Worm (Caenorhabditis elegans): ENCODE measurements around the gene asm-2.

asm-2 gene

DNA sequence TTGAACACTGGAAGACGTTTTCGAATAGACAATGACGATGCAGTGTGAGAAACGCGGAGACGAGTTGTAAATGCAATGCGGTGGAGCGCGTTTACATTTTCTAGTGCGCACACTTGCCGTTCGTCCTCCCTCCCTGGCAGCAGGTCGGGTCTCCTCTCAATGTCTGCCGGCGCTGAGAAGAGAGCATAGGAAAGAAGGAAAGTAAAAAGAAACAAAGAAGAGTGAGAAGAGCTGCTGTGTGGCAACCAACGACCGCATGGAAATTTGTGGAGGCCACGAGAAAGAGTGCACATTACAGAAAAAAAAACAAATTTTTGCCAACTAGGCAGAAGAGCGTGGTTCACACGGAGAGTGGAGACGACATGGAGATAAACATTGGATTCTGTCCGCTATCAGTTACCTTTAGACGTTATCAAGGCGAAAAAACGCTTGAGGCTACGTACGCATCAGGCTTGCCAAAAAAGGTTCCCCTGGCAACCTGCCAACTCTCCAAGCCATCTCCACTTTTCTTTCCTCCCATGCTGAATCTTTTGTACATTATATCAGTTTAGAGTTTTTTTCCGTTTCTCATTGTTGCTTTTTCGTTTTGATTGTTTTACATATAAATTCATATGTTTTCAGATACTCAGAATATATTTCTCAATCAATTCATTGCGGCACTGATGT, 24.3 kb downstream of the asm-2 start, which contains the start of the genes snrp-40.1 and F08G12.3 (continued):
- TF ChIP-seq ctbp-1 (GFP tag; IDR thresholded peaks at IDR 0.05) (no peak; the same call in 1 of the 2 replicates), hlh-30 (tag; optimal IDR thresholded peaks at IDR 0.05; ENCODE audit: insufficient read depth) (peak; percentile 90), dmd-8 (GFP tag; IDR thresholded peaks at IDR 0.05) (no peak), snpc-1.2 (GFP tag; IDR thresholded peaks at IDR 0.05) (no peak; the same call in 1 of the 2 replicates), ceh-32 (tag; optimal IDR thresholded peaks at IDR 0.05; ENCODE audit: poor library complexity) (no peak), ces-1 (GFP tag; optimal IDR thresholded peaks at IDR 0.05) (no peak), ceh-62 (tag; optimal IDR thresholded peaks at IDR 0.05) (no peak), saeg-2 (GFP tag; IDR thresholded peaks at IDR 0.05) (no peak), nhr-10 (tag; optimal IDR thresholded peaks at IDR 0.05) (no peak), php-3 (GFP tag; IDR thresholded peaks at IDR 0.05) (no peak), sdz-12 (GFP tag; optimal IDR thresholded peaks at IDR 0.05) (no peak), R02D3.7 (tag; optimal IDR thresholded peaks at IDR 0.05) (no peak), pqm-1 (tag; optimal IDR thresholded peaks at IDR 0.05) (peak; percentile 70)

DNA sequence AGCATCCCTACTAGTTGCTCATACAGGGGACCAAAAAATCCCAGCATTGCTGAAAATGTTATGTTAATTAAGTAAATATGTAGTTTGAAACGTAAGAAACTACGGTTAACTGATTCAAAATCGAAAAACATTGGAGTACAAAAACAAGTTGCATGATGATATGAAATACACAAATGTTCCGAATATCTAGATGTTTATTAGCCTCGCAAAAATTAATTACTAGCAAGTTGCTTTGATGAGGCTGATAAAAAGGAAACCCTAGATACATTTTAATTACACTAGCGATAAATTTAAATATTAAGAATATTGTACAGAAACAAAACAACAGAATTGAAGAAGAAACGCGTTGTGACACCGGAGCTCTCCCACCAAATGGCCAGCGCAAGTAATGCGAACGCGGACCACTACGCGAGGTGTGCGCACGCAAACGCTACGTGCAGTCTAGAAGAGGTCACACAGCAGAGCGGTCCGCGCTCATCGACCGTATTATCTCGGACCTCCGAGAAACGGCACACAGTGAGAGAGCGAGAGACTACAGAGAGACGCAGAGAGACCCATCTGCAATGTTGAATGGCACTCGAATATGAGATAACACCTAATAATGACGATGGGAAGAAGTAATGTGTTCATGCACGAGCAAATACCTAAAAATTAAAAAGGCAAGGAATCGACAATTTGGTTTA, 27.2 kb downstream of the asm-2 start, which contains the start of gene inx-2:
TSS of gene inx-2 (minus strand) at position 51 of the 683 bp plus-strand sequence.
- 0 out of 2 replicates have a peak, but pooled peaks have one; percentile 26 for TF ChIP-seq set-16 (GFP tag; IDR thresholded peaks at IDR 0.05)
- TF ChIP-seq unc-130 (GFP tag; optimal IDR thresholded peaks at IDR 0.05) = no peak
- TF ChIP-seq ama-1 (optimal IDR thresholded peaks at IDR 0.05) = no peak
- TF ChIP-seq saeg-2 (GFP tag; IDR thresholded peaks at IDR 0.05) = no peak
- TF ChIP-seq dmd-8 (GFP tag; IDR thresholded peaks at IDR 0.05) = 0 out of 2 replicates have a peak, but pooled peaks have one; percentile 32
- TF ChIP-seq zag-1 (tag; optimal IDR thresholded peaks at IDR 0.05) = no peak
- no peak for TF ChIP-seq fos-1 (tag; optimal IDR thresholded peaks at IDR 0.05)

DNA sequence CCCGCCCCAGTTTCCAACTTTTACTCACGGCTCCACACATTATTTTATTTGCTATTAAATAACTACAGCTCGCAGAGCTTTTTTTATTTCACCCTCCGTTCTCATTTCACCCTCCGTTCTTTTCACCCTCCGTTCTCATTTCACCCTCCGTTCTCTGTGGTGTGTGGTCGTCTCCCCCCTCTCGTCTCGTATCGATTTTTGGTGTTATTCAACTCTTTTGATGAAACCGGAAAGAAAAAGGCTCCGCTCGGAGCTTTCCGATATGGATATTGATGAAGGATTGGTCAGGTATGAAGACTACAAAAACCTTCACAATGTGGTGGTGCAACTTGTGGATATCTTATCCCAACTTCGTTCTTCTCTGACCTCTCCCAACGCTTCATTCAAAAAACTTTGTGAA, 33.5 kb downstream of the asm-2 start:
- TF ChIP-seq dve-1 (tag; optimal IDR thresholded peaks at IDR 0.05; ENCODE audit: insufficient read depth) (no peak), nhr-42 (GFP tag; IDR thresholded peaks at IDR 0.05) (no peak), ctbp-1 (GFP tag; IDR thresholded peaks at IDR 0.05) (no peak), spr-1 (tag; optimal IDR thresholded peaks at IDR 0.05) (no peak), nhr-6 (tag; optimal IDR thresholded peaks at IDR 0.05) (no peak), gei-8 (GFP tag; optimal IDR thresholded peaks at IDR 0.05) (no peak), ZK546.5 (tag; optimal IDR thresholded peaks at IDR 0.05) (no peak), aly-2 (tag; optimal IDR thresholded peaks at IDR 0.05) (no peak), pha-4 (GFP tag; IDR thresholded peaks at IDR 0.05) (no peak), pha-4 (tag; optimal IDR thresholded peaks at IDR 0.05) (no peak), lim-7 (GFP tag; IDR thresholded peaks at IDR 0.05) (no peak), ZK337.2 (GFP tag; IDR thresholded peaks at IDR 0.05) (no peak), ces-1 (GFP tag; optimal IDR thresholded peaks at IDR 0.05) (no peak), ceh-20 (GFP tag; IDR thresholded peaks at IDR 0.05) (no peak), zfp-2 (tag; optimal IDR thresholded peaks at IDR 0.05) (no peak), nhr-11 (tag; optimal IDR thresholded peaks at IDR 0.05) (no peak), ceh-62 (tag; optimal IDR thresholded peaks at IDR 0.05) (no peak)

DNA sequence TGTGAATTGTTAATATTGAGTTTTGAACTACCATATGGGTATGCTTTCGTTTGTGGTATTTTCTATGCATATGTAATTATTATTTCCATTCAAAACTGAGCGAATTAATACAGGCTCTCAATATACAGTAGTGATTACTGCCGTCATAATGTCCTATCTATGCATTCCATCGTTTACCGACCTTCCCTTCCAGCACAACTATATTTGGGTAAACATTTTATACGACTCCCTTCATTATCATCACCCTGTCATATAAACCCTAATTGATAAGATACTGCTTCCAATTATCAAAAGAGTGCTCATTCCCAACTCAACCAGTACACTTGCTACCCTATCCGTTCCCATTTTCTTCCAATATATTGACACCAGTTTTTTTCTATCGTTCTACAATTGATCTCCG, 34.1 kb downstream of the asm-2 start:
- TF ChIP-seq hlh-11 (tag; optimal IDR thresholded peaks at IDR 0.05) (peak; percentile 19), lin-38 (GFP tag; IDR thresholded peaks at IDR 0.05) (no peak), daf-16 (GFP tag; optimal IDR thresholded peaks at IDR 0.05) (no peak), daf-16 (tag; optimal IDR thresholded peaks at IDR 0.05) (peak; percentile 86), nhr-28 (tag; optimal IDR thresholded peaks at IDR 0.05) (peak; percentile 81), ceh-20 (GFP tag; IDR thresholded peaks at IDR 0.05) (no peak), pqm-1 (tag; optimal IDR thresholded peaks at IDR 0.05) (peak; percentile 78), dve-1 (tag; optimal IDR thresholded peaks at IDR 0.05; ENCODE audit: insufficient read depth) (peak; percentile 6), hif-1 (tag; optimal IDR thresholded peaks at IDR 0.05) (no peak)
